Worm (Caenorhabditis elegans): ENCODE measurements around the gene C10A4.3.

C10A4.3 gene

DNA sequence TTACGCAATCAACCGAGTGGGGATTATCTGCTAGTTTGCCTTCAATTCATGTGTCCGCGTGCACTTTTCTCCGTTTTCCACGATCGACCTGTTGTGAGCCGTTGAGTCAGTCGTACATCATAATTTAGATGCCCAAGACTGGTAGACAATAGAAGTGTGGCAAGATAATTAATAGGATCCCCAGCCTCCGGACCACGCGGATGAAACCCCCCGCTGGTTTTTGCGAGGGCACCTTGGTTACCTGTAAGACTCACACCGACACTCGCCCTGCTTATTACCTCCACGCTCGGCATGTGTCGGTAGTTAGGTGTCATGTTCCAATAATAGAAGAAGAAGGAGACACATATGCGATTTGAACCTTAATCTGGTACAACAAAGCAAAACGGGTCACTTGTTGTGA, 50.5 kb downstream of the C10A4.3 start:
- TF ChIP-seq scrt-1 (GFP tag; IDR thresholded peaks at IDR 0.05), result no peak
- no peak for TF ChIP-seq tbx-11 (GFP tag; IDR thresholded peaks at IDR 0.05)
- no peak for TF ChIP-seq ceh-13 (GFP tag; optimal IDR thresholded peaks at IDR 0.05)
- peak; percentile 16 for TF ChIP-seq hmg-4 (GFP tag; optimal IDR thresholded peaks at IDR 0.05)
- TF ChIP-seq pes-1 (GFP tag; IDR thresholded peaks at IDR 0.05), result no peak

DNA sequence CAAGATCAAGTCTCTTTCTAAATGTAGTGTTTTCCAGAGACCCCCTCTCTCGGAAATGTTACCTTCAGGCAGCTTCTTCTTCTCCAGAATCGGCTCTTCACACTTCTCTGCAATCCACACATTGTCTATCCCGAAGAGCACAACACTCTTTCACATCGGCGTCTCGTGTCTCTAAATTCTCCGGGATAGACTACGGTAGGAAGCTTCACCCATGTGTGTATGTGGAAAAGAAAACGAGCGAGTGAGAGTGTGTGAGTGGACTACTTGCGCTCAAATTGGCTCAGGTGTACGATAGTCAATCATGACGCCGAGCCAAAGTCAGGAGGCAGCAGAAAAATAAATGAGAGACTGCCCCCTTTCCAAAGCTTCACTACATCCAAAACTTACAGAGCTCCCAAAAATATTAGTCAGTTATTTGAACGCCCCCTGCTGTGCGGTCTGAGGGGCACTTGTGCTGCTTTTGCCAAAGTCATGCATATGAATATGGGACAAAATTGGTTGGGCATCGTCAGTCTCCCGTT, 51.7 kb downstream of the C10A4.3 start:
- TF ChIP-seq ama-1 (optimal IDR thresholded peaks at IDR 0.05) (peak; percentile 10), aly-1 (tag; optimal IDR thresholded peaks at IDR 0.05) (no peak), hmg-4 (GFP tag; optimal IDR thresholded peaks at IDR 0.05) (no peak)
